Worm (Caenorhabditis elegans): Measurements from ENCODE around the gene sphk-1.

The sphk-1 gene

ce11 chrII:8741277-8741676, 39.8 kb upstream of the sphk-1 start (continued):
- TF ChIP-seq atf-7 (tag; optimal IDR thresholded peaks at IDR 0.05): no peak
- TF ChIP-seq F10E7.11 (tag; optimal IDR thresholded peaks at IDR 0.05): no peak
- TF ChIP-seq F37B4.10 (GFP tag; IDR thresholded peaks at IDR 0.05): no peak
- no peak for TF ChIP-seq T07F8.4 (tag; optimal IDR thresholded peaks at IDR 0.05)
- no peak for TF ChIP-seq aptf-2 (GFP tag; conservative IDR thresholded peaks at IDR 0.05)
- no peak for TF ChIP-seq cebp-1 (GFP tag; IDR thresholded peaks at IDR 0.05)
- peak; percentile 35 for TF ChIP-seq cebp-1 (tag; optimal IDR thresholded peaks at IDR 0.05)

ce11 chrII:8740326-8740949, 39.0 kb upstream of the sphk-1 start:
- TF ChIP-seq somi-1 (GFP tag; optimal IDR thresholded peaks at IDR 0.05) (peak; percentile 70), nhr-80 (tag; optimal IDR thresholded peaks at IDR 0.05) (peak; percentile 90), ztf-26 (tag; optimal IDR thresholded peaks at IDR 0.05) (peak; percentile 73), K12H6.12 (tag; optimal IDR thresholded peaks at IDR 0.05) (no peak), lin-40 (tag; optimal IDR thresholded peaks at IDR 0.05) (peak; percentile 72), let-607 (tag; optimal IDR thresholded peaks at IDR 0.05) (peak in 1 of 2 experiments; percentile 3), nfya-1 (tag; optimal IDR thresholded peaks at IDR 0.05; ENCODE audit: borderline replicate concordance, insufficient read depth) (no peak), atf-7 (tag; optimal IDR thresholded peaks at IDR 0.05) (peak; percentile 78), die-1 (tag; optimal IDR thresholded peaks at IDR 0.05) (no peak), dox-1 (GFP tag; IDR thresholded peaks at IDR 0.05) (peak; percentile 48; the same call in 1 of the 2 replicates), cebp-1 (GFP tag; IDR thresholded peaks at IDR 0.05) (no peak), cebp-1 (tag; optimal IDR thresholded peaks at IDR 0.05) (peak; percentile 36), tlf-1 (GFP tag; optimal IDR thresholded peaks at IDR 0.05) (peak; percentile 28), madf-10 (tag; optimal IDR thresholded peaks at IDR 0.05) (peak; percentile 5), nfyb-1 (GFP tag; IDR thresholded peaks at IDR 0.05) (peak; percentile 21; the same call in 1 of the 2 replicates), egrh-3 (GFP tag; IDR thresholded peaks at IDR 0.05) (no peak), B0336.3 (GFP tag; IDR thresholded peaks at IDR 0.05) (peak; percentile 58), egl-44 (GFP tag; IDR thresholded peaks at IDR 0.05) (peak; percentile 60; the same call in 1 of the 2 replicates), ztf-22 (GFP tag; optimal IDR thresholded peaks at IDR 0.05) (peak; percentile 50), mcd-1 (GFP tag; IDR thresholded peaks at IDR 0.05) (peak; percentile 11; the same call in 1 of the 2 replicates), tbp1 (GFP tag; optimal IDR thresholded peaks at IDR 0.05) (peak; percentile 14), let-526 (GFP tag; IDR thresholded peaks at IDR 0.05) (0 out of 2 replicates have a peak, but pooled peaks have one; percentile 21), nhr-90 (tag; optimal IDR thresholded peaks at IDR 0.05) (peak; percentile 10), nhr-120 (GFP tag; IDR thresholded peaks at IDR 0.05) (no peak)

DNA sequence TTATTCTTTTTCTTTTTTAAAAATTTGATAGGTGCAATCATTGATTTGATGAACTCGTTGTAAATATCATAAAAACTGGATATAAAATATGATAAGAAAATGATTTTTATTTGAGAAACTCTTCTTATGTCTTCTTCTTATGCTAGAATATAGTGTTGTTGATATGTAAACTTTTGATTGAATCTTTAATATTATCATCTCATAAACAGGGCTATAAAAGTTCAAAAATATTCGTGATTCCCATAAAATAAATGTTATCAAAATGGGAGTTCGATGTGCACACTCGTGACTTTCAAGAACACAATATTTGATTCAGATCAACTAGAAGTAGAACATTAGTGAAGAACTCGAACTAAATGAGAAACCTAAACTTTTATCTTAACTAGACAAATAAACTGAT, 37.5 kb upstream of the sphk-1 start:
- TF ChIP-seq D2030.7 (GFP tag; IDR thresholded peaks at IDR 0.05): no peak
- TF ChIP-seq unc-62 (GFP tag; optimal IDR thresholded peaks at IDR 0.05): peak; percentile 14

ce11 chrII:8738244-8738643, 36.8 kb upstream of the sphk-1 start:
- TF ChIP-seq let-526 (GFP tag; IDR thresholded peaks at IDR 0.05): no peak
- TF ChIP-seq pha-4 (tag; optimal IDR thresholded peaks at IDR 0.05): no peak
- TF ChIP-seq B0336.3 (GFP tag; IDR thresholded peaks at IDR 0.05): no peak
- no peak for TF ChIP-seq ama-1 (optimal IDR thresholded peaks at IDR 0.05)
- no peak for TF ChIP-seq ama-1 (GFP tag; optimal IDR thresholded peaks at IDR 0.05)
- no peak for TF ChIP-seq attf-6 (GFP tag; IDR thresholded peaks at IDR 0.05)
- no peak for TF ChIP-seq dpl-1 (GFP tag; optimal IDR thresholded peaks at IDR 0.05)
- TF ChIP-seq Y56A3A.18 (GFP tag; IDR thresholded peaks at IDR 0.05): no peak
- TF ChIP-seq B0019.2 (GFP tag; conservative IDR thresholded peaks at IDR 0.05): no peak
